Fruit fly (Drosophila melanogaster) whole organism, prepupa: ENCODE measurements around the gene Rpt3R.

Experiments used
- Blimp-1 ChIP-seq: fragments of 200-800 bp; sonication (Bioruptor generic); optimal IDR thresholded peaks from 3 replicates; lab custom pipeline; 2017; ENCODE audit warnings: missing biosample characterization, missing genetic modification characterization, mild to moderate bottlenecking, moderate library complexity, missing genetic modification reagents
- CG10669 ChIP-seq: fragments of 200-800 bp; sonication (Bioruptor generic); optimal IDR thresholded peaks from 3 replicates; lab custom pipeline; 2018; ENCODE audit warnings: missing biosample characterization, mild to moderate bottlenecking, missing genetic modification characterization, moderate library complexity
- CG11294 ChIP-seq: fragments of 200-800 bp; sonication (Bioruptor generic); IDR thresholded peaks from 2 replicates; pipeline ENCODE4 v1.3.6; 2022; ENCODE audit warnings: missing biosample characterization, missing genetic modification characterization
- CG11762 ChIP-seq: fragments of 200-800 bp; sonication (Bioruptor generic); optimal IDR thresholded peaks from 3 replicates; lab custom pipeline; 2016; ENCODE audit warnings: missing biosample characterization, missing genetic modification characterization; ENCODE audit not compliant: insufficient read depth
- CG11902 ChIP-seq: fragments of 200-800 bp; sonication (Bioruptor generic); optimal IDR thresholded peaks from 3 replicates; lab custom pipeline; 2016; ENCODE audit warnings: missing biosample characterization, missing genetic modification characterization
- CG15336 ChIP-seq: fragments of 200-800 bp; sonication (Bioruptor generic); IDR thresholded peaks from 2 replicates; pipeline ENCODE4 v1.3.6; 2022; ENCODE audit warnings: missing biosample characterization, missing genetic modification characterization
- CG1621 ChIP-seq: fragments of 200-800 bp; sonication (Bioruptor generic); optimal IDR thresholded peaks from 3 replicates; lab custom pipeline; 2018; ENCODE audit warnings: missing biosample characterization, mild to moderate bottlenecking, missing genetic modification characterization
- CG16779 ChIP-seq: fragments of 200-800 bp; sonication (Bioruptor generic); optimal IDR thresholded peaks from 3 replicates; lab custom pipeline; 2017; ENCODE audit warnings: missing biosample characterization, mild to moderate bottlenecking, missing genetic modification characterization
- CG3032 ChIP-seq: fragments of 200-800 bp; optimal IDR thresholded peaks from 2 replicates; lab custom pipeline; 2019; ENCODE audit warnings: missing biosample characterization, mild to moderate bottlenecking, missing genetic modification characterization, moderate library complexity
- CG31627 ChIP-seq: fragments of 200-800 bp; sonication (Bioruptor generic); optimal IDR thresholded peaks from 3 replicates; lab custom pipeline; 2016; ENCODE audit warnings: missing biosample characterization, missing genetic modification characterization
- CG34406 ChIP-seq: fragments of 200-800 bp; sonication (Bioruptor generic); optimal IDR thresholded peaks from 3 replicates; lab custom pipeline; 2016; ENCODE audit warnings: missing biosample characterization, missing genetic modification characterization
- CG3919 ChIP-seq: fragments of 200-800 bp; sonication (Bioruptor generic); optimal IDR thresholded peaks from 3 replicates; lab custom pipeline; 2016; ENCODE audit warnings: missing biosample characterization, missing genetic modification characterization
- CG6276 ChIP-seq: fragments of 200-800 bp; sonication (Bioruptor generic); optimal IDR thresholded peaks from 2 replicates; lab custom pipeline; 2017; ENCODE audit warnings: missing biosample characterization, mild to moderate bottlenecking, missing genetic modification characterization
- CG6792 ChIP-seq: fragments of 200-800 bp; sonication (Bioruptor generic); optimal IDR thresholded peaks from 3 replicates; lab custom pipeline; 2016; ENCODE audit warnings: missing biosample characterization, missing genetic modification characterization
- CG6854 ChIP-seq: fragments of 200-800 bp; sonication (Bioruptor generic); optimal IDR thresholded peaks from 2 replicates; lab custom pipeline; 2017; ENCODE audit warnings: missing biosample characterization, mild to moderate bottlenecking, missing genetic modification characterization
- CG8119 ChIP-seq: fragments of 200-800 bp; sonication (Bioruptor generic); IDR thresholded peaks from 3 replicates; pipeline ENCODE4 v1.3.6; 2022; ENCODE audit warnings: missing biosample characterization, missing genetic modification characterization
- Eip78C ChIP-seq: fragments of 200-800 bp; sonication (Bioruptor generic); peaks from one replicate; lab custom pipeline; 2016; ENCODE audit warnings: missing biosample characterization, missing genetic modification characterization
- Eip93F ChIP-seq: fragments of 200-800 bp; sonication (Bioruptor generic); optimal IDR thresholded peaks from 2 replicates; lab custom pipeline; 2016; ENCODE audit warnings: missing biosample characterization, mild to moderate bottlenecking, missing genetic modification characterization
- Ets21C ChIP-seq: fragments of 200-800 bp; sonication (Bioruptor generic); optimal IDR thresholded peaks from 3 replicates; lab custom pipeline; 2016; ENCODE audit warnings: missing biosample characterization, missing genetic modification characterization
- Ets96B ChIP-seq: fragments of 200-800 bp; optimal IDR thresholded peaks from 2 replicates; lab custom pipeline; 2019; ENCODE audit warnings: missing biosample characterization, mild to moderate bottlenecking, missing genetic modification characterization, moderate library complexity
- Hr38 ChIP-seq: sonication (Bioruptor generic); optimal IDR thresholded peaks from 2 replicates; lab custom pipeline; 2016; ENCODE audit warnings: missing biosample characterization, missing genetic modification characterization
- Hr39 ChIP-seq: fragments of 200-800 bp; sonication (Bioruptor generic); optimal IDR thresholded peaks from 2 replicates; lab custom pipeline; 2016; ENCODE audit warnings: missing biosample characterization, missing genetic modification characterization
- Hr4 ChIP-seq: fragments of 200-800 bp; sonication (Bioruptor generic); optimal IDR thresholded peaks from 3 replicates; lab custom pipeline; 2016; ENCODE audit warnings: missing biosample characterization, missing genetic modification characterization
- Lpt ChIP-seq: fragments of 200-800 bp; sonication (Bioruptor generic); optimal IDR thresholded peaks from 3 replicates; lab custom pipeline; 2016; ENCODE audit warnings: missing biosample characterization, missing genetic modification characterization
- OdsH ChIP-seq: fragments of 200-800 bp; sonication (Bioruptor generic); optimal IDR thresholded peaks from 3 replicates; lab custom pipeline; 2016; ENCODE audit warnings: missing biosample characterization, missing genetic modification characterization
- Smox ChIP-seq: fragments of 200-800 bp; sonication (Bioruptor generic); optimal IDR thresholded peaks from 3 replicates; lab custom pipeline; 2016; ENCODE audit warnings: missing biosample characterization, missing genetic modification characterization
- Sox102F ChIP-seq: fragments of 200-800 bp; sonication (Bioruptor generic); optimal IDR thresholded peaks from 2 replicates; lab custom pipeline; 2016; ENCODE audit warnings: missing biosample characterization, mild to moderate bottlenecking, missing genetic modification characterization
- achi ChIP-seq: fragments of 200-800 bp; sonication (Bioruptor generic); optimal IDR thresholded peaks from 3 replicates; lab custom pipeline; 2016; ENCODE audit warnings: missing biosample characterization, missing genetic modification characterization
- dsx ChIP-seq: fragments of 200-800 bp; optimal IDR thresholded peaks from 3 replicates; lab custom pipeline; 2019; ENCODE audit warnings: missing biosample characterization, mild to moderate bottlenecking, missing genetic modification characterization, moderate library complexity; ENCODE audit not compliant: poor library complexity, severe bottlenecking
- eg ChIP-seq: fragments of 200-800 bp; sonication (Bioruptor generic); IDR thresholded peaks from 3 replicates; pipeline ENCODE4 v1.3.6; 2022; ENCODE audit warnings: missing biosample characterization, missing genetic modification characterization
- esn ChIP-seq: fragments of 200-800 bp; sonication (Bioruptor generic); optimal IDR thresholded peaks from 2 replicates; lab custom pipeline; 2016; ENCODE audit warnings: missing biosample characterization, mild to moderate bottlenecking, missing genetic modification characterization, moderate library complexity
- fd59A ChIP-seq: fragments of 200-800 bp; sonication (Bioruptor generic); optimal IDR thresholded peaks from 2 replicates; lab custom pipeline; 2017; ENCODE audit warnings: missing biosample characterization, mild to moderate bottlenecking, missing genetic modification characterization, missing genetic modification reagents
- fd85E ChIP-seq: fragments of 200-800 bp; sonication (Bioruptor generic); optimal IDR thresholded peaks from 3 replicates; lab custom pipeline; 2016; ENCODE audit warnings: missing biosample characterization, missing genetic modification characterization
- lz ChIP-seq: fragments of 200-800 bp; sonication (Bioruptor generic); optimal IDR thresholded peaks from 3 replicates; lab custom pipeline; 2016; ENCODE audit warnings: missing biosample characterization, missing genetic modification characterization
- net ChIP-seq: fragments of 200-800 bp; sonication (Bioruptor generic); optimal IDR thresholded peaks from 3 replicates; lab custom pipeline; 2016; ENCODE audit warnings: missing biosample characterization, missing genetic modification characterization
- spab ChIP-seq: fragments of 200-800 bp; sonication (Bioruptor generic); optimal IDR thresholded peaks from 2 replicates; lab custom pipeline; 2017; ENCODE audit warnings: missing biosample characterization, mild to moderate bottlenecking, missing genetic modification characterization, missing genetic modification reagents
- ss ChIP-seq, 2 experiments: fragments of 200-800 bp; sonication (Bioruptor generic); optimal IDR thresholded peaks; 2 replicates in 1 of 2; 3 replicates in 1 of 2; lab custom pipeline; 2017 to 2018; ENCODE audit warnings: mild to moderate bottlenecking in 2 of 2, missing biosample characterization in 2 of 2, missing genetic modification characterization in 2 of 2, moderate library complexity in 1 of 2
- svp ChIP-seq: fragments of 200-800 bp; sonication (Bioruptor generic); peaks from one replicate; lab custom pipeline; 2016; ENCODE audit warnings: missing biosample characterization, missing genetic modification characterization
- topi ChIP-seq: fragments of 200-800 bp; sonication (Bioruptor generic); optimal IDR thresholded peaks from 3 replicates; lab custom pipeline; 2016; ENCODE audit warnings: missing biosample characterization, missing genetic modification characterization
- vri ChIP-seq: fragments of 200-800 bp; sonication (Bioruptor generic); optimal IDR thresholded peaks from 3 replicates; lab custom pipeline; 2016; ENCODE audit warnings: missing biosample characterization, mild to moderate bottlenecking, missing genetic modification characterization

Rpt3R gene

dm6 chr3R:9777941-9778360 is 21.6 kb upstream of the Rpt3R start, which contains the start of gene RpS29 (continued):
- TF ChIP-seq CG6792 (GFP tag; lab: Kevin White, UChicago), result peak; percentile 38
- peak; percentile 79 for TF ChIP-seq Eip78C
- TF ChIP-seq Hr39 (GFP tag; lab: Kevin White, UChicago), result peak; percentile 65
- TF ChIP-seq CG15336 (GFP tag; lab: Robert Waterston, UW), result no peak
- TF ChIP-seq net (GFP tag; lab: Kevin White, UChicago), result peak; percentile 34
- TF ChIP-seq Hr4, result peak; percentile 22
- no peak for TF ChIP-seq CG11762
- TF ChIP-seq CG6854 (GFP tag; lab: Kevin White, UChicago), result peak; percentile 74
- peak; percentile 26 for TF ChIP-seq CG11902 (GFP tag; lab: Kevin White, UChicago)
- TF ChIP-seq CG8119 (GFP tag; lab: Robert Waterston, UW), result no peak
- TF ChIP-seq Eip93F, result no peak
- TF ChIP-seq CG3919 (GFP tag; lab: Kevin White, UChicago), result peak; percentile 73
- peak; percentile 50 for TF ChIP-seq Sox102F (GFP tag; lab: Kevin White, UChicago)
- peak; percentile 76 for TF ChIP-seq CG31627 (GFP tag; lab: Kevin White, UChicago)
- TF ChIP-seq esn (GFP tag; lab: Kevin White, UChicago), result peak; percentile 77
- TF ChIP-seq spab, result no peak
- no peak for TF ChIP-seq fd85E (GFP tag; lab: Kevin White, UChicago)
- TF ChIP-seq Lpt (GFP tag; lab: Kevin White, UChicago), result no peak
- peak; percentile 51 for TF ChIP-seq OdsH (GFP tag; lab: Kevin White, UChicago)
- TF ChIP-seq Ets96B, result no peak
- TF ChIP-seq fd59A, result no peak

- no peak for TF ChIP-seq CG11762
- no peak for TF ChIP-seq Ets96B
- no peak for TF ChIP-seq ss (GFP tag; optimal IDR thresholded peaks at IDR 0.05; lab: Kevin White, UChicago)
- no peak for TF ChIP-seq lz (GFP tag; lab: Kevin White, UChicago)
- TF ChIP-seq Eip78C, result no peak
- no peak for TF ChIP-seq CG10669 (GFP tag; lab: Kevin White, UChicago)
- no peak for TF ChIP-seq achi (GFP tag; lab: Kevin White, UChicago)
- no peak for TF ChIP-seq Hr38
- no peak for TF ChIP-seq Ets21C (GFP tag; lab: Kevin White, UChicago)
- TF ChIP-seq eg (GFP tag; lab: Robert Waterston, UW), result no peak
- TF ChIP-seq Hr39 (GFP tag; lab: Kevin White, UChicago), result no peak
- TF ChIP-seq Blimp-1, result no peak
- TF ChIP-seq CG16779, result no peak
- no peak for TF ChIP-seq fd85E (GFP tag; lab: Kevin White, UChicago)
- no peak for TF ChIP-seq Lpt (GFP tag; lab: Kevin White, UChicago)
- TF ChIP-seq CG34406 (GFP tag; lab: Kevin White, UChicago), result no peak
- TF ChIP-seq dsx, result no peak
- no peak for TF ChIP-seq Hr4
- TF ChIP-seq CG3032, result no peak
- TF ChIP-seq Eip93F, result no peak
These were observed 18.5 kb upstream of the Rpt3R start, which contains the start of gene topi for dm6 chr3R:9774821-9775220. TSS of gene topi (plus strand) at chr3R:9775121.

- no peak for TF ChIP-seq fd59A
- TF ChIP-seq CG16779, result peak; percentile 12
- TF ChIP-seq dsx, result no peak
- peak; percentile 88 for TF ChIP-seq vri (GFP tag; lab: Kevin White, UChicago)
- peak; percentile 26 for TF ChIP-seq Eip78C
- no peak for TF ChIP-seq eg (GFP tag; lab: Robert Waterston, UW)
- peak; percentile 13 for TF ChIP-seq topi (GFP tag; lab: Kevin White, UChicago)
- TF ChIP-seq fd85E (GFP tag; lab: Kevin White, UChicago), result no peak
- no peak for TF ChIP-seq lz (GFP tag; lab: Kevin White, UChicago)
- TF ChIP-seq achi (GFP tag; lab: Kevin White, UChicago), result no peak
- no peak for TF ChIP-seq Lpt (GFP tag; lab: Kevin White, UChicago)
- no peak for TF ChIP-seq CG1621 (tag; lab: Kevin White, UChicago)
- peak in 1 of 2 experiments; percentile 8 for TF ChIP-seq ss (GFP tag; optimal IDR thresholded peaks at IDR 0.05; lab: Kevin White, UChicago)
- no peak for TF ChIP-seq Smox (GFP tag; lab: Kevin White, UChicago)
- no peak for TF ChIP-seq Ets96B
- TF ChIP-seq CG11294 (GFP tag; lab: Robert Waterston, UW), result no peak
- TF ChIP-seq svp (GFP tag; lab: Kevin White, UChicago), result peak; percentile 72
- TF ChIP-seq CG11762, result no peak
- TF ChIP-seq Hr4, result no peak
- TF ChIP-seq CG6854 (GFP tag; lab: Kevin White, UChicago), result no peak
- TF ChIP-seq CG6276 (GFP tag; lab: Kevin White, UChicago), result no peak
These were observed 17.8 kb upstream of the Rpt3R start, which contains the start of gene Whamy for dm6 chr3R:9774147-9774546. TSS of gene Whamy (minus strand) at chr3R:9774419.
